Fruit fly (Drosophila melanogaster) whole organism, embryonic: ENCODE data around the gene CG17364.

Experiments used
- CG12071 ChIP-seq: fragments of 200-800 bp; sonication (Bioruptor generic); optimal IDR thresholded peaks from 3 replicates; lab custom pipeline; 2018; ENCODE audit warnings: missing biosample characterization, mild to moderate bottlenecking, missing genetic modification characterization
- CG13296 ChIP-seq: fragments of 200-800 bp; sonication (Bioruptor generic); optimal IDR thresholded peaks from 3 replicates; lab custom pipeline; 2018; ENCODE audit warnings: missing biosample characterization, mild to moderate bottlenecking, missing genetic modification characterization
- CG14050 ChIP-seq: fragments of 200-800 bp; sonication (Bioruptor generic); IDR thresholded peaks from 3 replicates; pipeline ENCODE4 v1.3.6; 2022; ENCODE audit warnings: missing biosample characterization, missing genetic modification characterization
- CG1529 ChIP-seq: fragments of 200-800 bp; sonication (Bioruptor generic); optimal IDR thresholded peaks from 3 replicates; lab custom pipeline; 2018; ENCODE audit warnings: missing biosample characterization, missing genetic modification characterization
- CG1647 ChIP-seq: fragments of 200-800 bp; sonication (Bioruptor generic); optimal IDR thresholded peaks from 3 replicates; lab custom pipeline; 2016; ENCODE audit warnings: missing biosample characterization, missing genetic modification characterization
- CG17328 ChIP-seq: fragments of 200-800 bp; sonication (Bioruptor generic); IDR thresholded peaks from 2 replicates; pipeline ENCODE4 v1.3.6; 2022; ENCODE audit warnings: missing biosample characterization, missing genetic modification characterization
- CG2129 ChIP-seq: fragments of 200-800 bp; sonication (Bioruptor generic); IDR thresholded peaks from 2 replicates; pipeline ENCODE4 v1.3.6; 2022; ENCODE audit warnings: missing biosample characterization, missing genetic modification characterization; ENCODE audit not compliant: partially characterized antibody
- CG30403 ChIP-seq: fragments of 200-800 bp; sonication (Bioruptor generic); optimal IDR thresholded peaks from 3 replicates; lab custom pipeline; 2016; ENCODE audit warnings: missing biosample characterization, missing genetic modification characterization
- CG31388 ChIP-seq: fragments of 200-800 bp; sonication (Bioruptor generic); optimal IDR thresholded peaks from 2 replicates; lab custom pipeline; 2016; ENCODE audit warnings: missing biosample characterization, missing genetic modification characterization
- CG3163 ChIP-seq: fragments of 200-800 bp; sonication (Bioruptor generic); optimal IDR thresholded peaks from 3 replicates; lab custom pipeline; 2016; ENCODE audit warnings: missing biosample characterization, missing genetic modification characterization
- CG3281 ChIP-seq: fragments of 200-800 bp; sonication (Bioruptor generic); optimal IDR thresholded peaks from 3 replicates; lab custom pipeline; 2017; ENCODE audit warnings: missing biosample characterization, mild to moderate bottlenecking, missing genetic modification characterization
- CG3838 ChIP-seq: fragments of 200-800 bp; sonication (Bioruptor generic); optimal IDR thresholded peaks from 3 replicates; lab custom pipeline; 2016; ENCODE audit warnings: missing biosample characterization, missing genetic modification characterization
- CG4328 ChIP-seq: fragments of 200-800 bp; sonication (Bioruptor generic); optimal IDR thresholded peaks from 3 replicates; lab custom pipeline; 2017; ENCODE audit warnings: missing biosample characterization, missing genetic modification reagents, missing genetic modification characterization
- CG43689 ChIP-seq: fragments of 200-800 bp; sonication (Bioruptor generic); IDR thresholded peaks from 2 replicates; pipeline ENCODE4 v1.3.6; 2022; ENCODE audit warnings: missing biosample characterization, missing genetic modification characterization
- CG6813 ChIP-seq: fragments of 200-800 bp; sonication (Bioruptor generic); optimal IDR thresholded peaks from 2 replicates; lab custom pipeline; 2017; ENCODE audit warnings: missing biosample characterization, missing genetic modification characterization, mild to moderate bottlenecking, moderate library complexity, missing genetic modification reagents
- CG8765 ChIP-seq: fragments of 200-800 bp; sonication (Bioruptor generic); IDR thresholded peaks from 2 replicates; pipeline ENCODE4 v1.3.6; 2022; ENCODE audit warnings: missing biosample characterization, missing genetic modification characterization
- CkIIα-i1 ChIP-seq: fragments of 200-800 bp; sonication (Bioruptor generic); IDR thresholded peaks from 2 replicates; pipeline ENCODE4 v1.3.6; 2022; ENCODE audit warnings: missing biosample characterization, missing genetic modification characterization
- Dip2 ChIP-seq: fragments of 200-800 bp; sonication (Bioruptor generic); IDR thresholded peaks from 2 replicates; pipeline ENCODE4 v1.3.6; 2022; ENCODE audit warnings: missing biosample characterization, missing genetic modification characterization
- ERR ChIP-seq: fragments of 200-800 bp; sonication (Bioruptor generic); optimal IDR thresholded peaks from 2 replicates; lab custom pipeline; 2016; ENCODE audit warnings: missing biosample characterization, missing genetic modification characterization
- Gug ChIP-seq: fragments of 200-800 bp; sonication (Bioruptor generic); IDR thresholded peaks from 4 replicates; pipeline ENCODE4 v1.3.6; 2022; ENCODE audit warnings: missing biosample characterization, missing genetic modification characterization
- HLH4C ChIP-seq: fragments of 200-800 bp; sonication (Bioruptor generic); IDR thresholded peaks from 3 replicates; pipeline ENCODE4 v1.3.6; 2022; ENCODE audit warnings: missing biosample characterization, missing genetic modification characterization; ENCODE audit not compliant: partially characterized antibody
- MBD-R2 ChIP-seq: fragments of 200-800 bp; sonication (Bioruptor generic); IDR thresholded peaks from 2 replicates; pipeline ENCODE4 v1.3.6; 2022; ENCODE audit warnings: missing biosample characterization, missing genetic modification characterization
- Mrtf ChIP-seq: fragments of 200-800 bp; sonication (Bioruptor generic); IDR thresholded peaks from 3 replicates; pipeline ENCODE4 v1.3.6; 2022; ENCODE audit warnings: missing biosample characterization, missing genetic modification characterization
- Optix ChIP-seq: fragments of 200-800 bp; sonication (Bioruptor generic); IDR thresholded peaks from 3 replicates; pipeline ENCODE4 v1.3.6; 2022; ENCODE audit warnings: missing biosample characterization, missing genetic modification characterization
- Usf ChIP-seq: fragments of 200-800 bp; sonication (Bioruptor generic); optimal IDR thresholded peaks from 2 replicates; lab custom pipeline; 2017; ENCODE audit warnings: missing genotype, missing biosample characterization, missing genetic modification characterization
- ara ChIP-seq: fragments of 200-800 bp; sonication (Bioruptor generic); IDR thresholded peaks from 2 replicates; pipeline ENCODE4 v1.3.6; 2022; ENCODE audit warnings: missing biosample characterization, missing genetic modification characterization
- bigmax ChIP-seq: fragments of 200-800 bp; sonication (Bioruptor generic); optimal IDR thresholded peaks from 2 replicates; lab custom pipeline; 2018; ENCODE audit warnings: missing biosample characterization, mild to moderate bottlenecking, missing genetic modification characterization
- cwo ChIP-seq: fragments of 200-800 bp; sonication (Bioruptor generic); optimal IDR thresholded peaks from 3 replicates; lab custom pipeline; 2017; ENCODE audit warnings: missing biosample characterization, missing genetic modification characterization, mild to moderate bottlenecking, moderate library complexity, missing genetic modification reagents
- dpn ChIP-seq, 2 experiments: fragments of 200-800 bp; sonication (Bioruptor generic); optimal IDR thresholded peaks; 3 replicates each; lab custom pipeline; 2016; ENCODE audit warnings: missing biosample characterization in 2 of 2, missing genetic modification characterization in 2 of 2
- fru ChIP-seq: fragments of >200 bp; optimal IDR thresholded peaks from 2 replicates; lab custom pipeline; 2017
- ftz-f1 ChIP-seq: fragments of 200-800 bp; sonication (Bioruptor generic); optimal IDR thresholded peaks from 2 replicates; lab custom pipeline; 2016; ENCODE audit warnings: missing biosample characterization, missing genetic modification characterization
- gfzf ChIP-seq: fragments of 200-800 bp; sonication (Bioruptor generic); optimal IDR thresholded peaks from 2 replicates; lab custom pipeline; 2016; ENCODE audit warnings: missing biosample characterization, mild to moderate bottlenecking, missing genetic modification characterization, moderate library complexity
- h ChIP-seq: fragments of >200 bp; optimal IDR thresholded peaks from 2 replicates; lab custom pipeline; 2017
- lola ChIP-seq, 3 experiments: fragments of >200 bp in 2 of 3; fragments of 200-800 bp in 1 of 3; sonication (Bioruptor generic) in 1 of 3; optimal IDR thresholded peaks; 2 replicates each; lab custom pipeline; 2017 to 2019; ENCODE audit warnings: missing biosample characterization in 3 of 3, missing genetic modification characterization in 3 of 3, mild to moderate bottlenecking in 1 of 3, moderate library complexity in 1 of 3
- lov ChIP-seq, 2 experiments: fragments of 200-800 bp in 1 of 2; fragments of >200 bp in 1 of 2; sonication (Bioruptor generic) in 1 of 2; IDR thresholded peaks in 1 of 2; optimal IDR thresholded peaks in 1 of 2; 2 replicates in 1 of 2; 3 replicates in 1 of 2; pipeline versions ENCODE4 v1.3.6 to Lab custom; 2017 to 2022; ENCODE audit warnings: missing biosample characterization in 1 of 2, missing genetic modification characterization in 1 of 2
- p53 ChIP-seq: fragments of 200-800 bp; sonication (Bioruptor generic); optimal IDR thresholded peaks from 2 replicates; lab custom pipeline; 2016; ENCODE audit warnings: missing biosample characterization, missing genetic modification characterization
- prd ChIP-seq, 3 experiments: fragments of >200 bp in 2 of 3; fragments of 200-800 bp in 1 of 3; sonication (Bioruptor generic) in 1 of 3; optimal IDR thresholded peaks in 2 of 3; IDR thresholded peaks in 1 of 3; 2 replicates in 2 of 3; 3 replicates in 1 of 3; pipeline versions ENCODE4 v1.3.6 to Lab custom; 2017 to 2022; ENCODE audit warnings: missing biosample characterization in 1 of 3, missing genetic modification characterization in 1 of 3
- psq ChIP-seq: fragments of 200-800 bp; sonication (Bioruptor generic); optimal IDR thresholded peaks from 2 replicates; lab custom pipeline; 2017; ENCODE audit warnings: missing biosample characterization, missing genetic modification characterization
- sens-2 ChIP-seq: fragments of 200-800 bp; sonication (Bioruptor generic); IDR thresholded peaks from 2 replicates; pipeline ENCODE4 v1.3.6; 2022; ENCODE audit warnings: missing biosample characterization, missing genetic modification characterization
- sima ChIP-seq: fragments of 200-800 bp; sonication (Bioruptor generic); optimal IDR thresholded peaks from 2 replicates; lab custom pipeline; 2016; ENCODE audit warnings: missing biosample characterization, missing genetic modification characterization
- sisA ChIP-seq: fragments of 200-800 bp; sonication (Bioruptor generic); IDR thresholded peaks from 2 replicates; pipeline ENCODE4 v1.3.6; 2022; ENCODE audit warnings: missing biosample characterization, missing genetic modification characterization
- sqz ChIP-seq: fragments of 200-800 bp; sonication (Bioruptor generic); optimal IDR thresholded peaks from 3 replicates; lab custom pipeline; 2018; ENCODE audit warnings: missing biosample characterization, mild to moderate bottlenecking, missing genetic modification characterization
- tin ChIP-seq: fragments of 200-800 bp; sonication (Bioruptor generic); optimal IDR thresholded peaks from 3 replicates; lab custom pipeline; 2016; ENCODE audit warnings: missing biosample characterization, missing genetic modification characterization
- unc-4 ChIP-seq: fragments of 200-800 bp; sonication (Bioruptor generic); IDR thresholded peaks from 2 replicates; pipeline ENCODE4 v1.3.6; 2022; ENCODE audit warnings: missing biosample characterization, missing genetic modification characterization; ENCODE audit not compliant: partially characterized antibody
- zf30C ChIP-seq: fragments of 200-800 bp; sonication (Bioruptor generic); optimal IDR thresholded peaks from 3 replicates; lab custom pipeline; 2018; ENCODE audit warnings: missing biosample characterization, mild to moderate bottlenecking, missing genetic modification characterization

CG17364 gene

DNA sequence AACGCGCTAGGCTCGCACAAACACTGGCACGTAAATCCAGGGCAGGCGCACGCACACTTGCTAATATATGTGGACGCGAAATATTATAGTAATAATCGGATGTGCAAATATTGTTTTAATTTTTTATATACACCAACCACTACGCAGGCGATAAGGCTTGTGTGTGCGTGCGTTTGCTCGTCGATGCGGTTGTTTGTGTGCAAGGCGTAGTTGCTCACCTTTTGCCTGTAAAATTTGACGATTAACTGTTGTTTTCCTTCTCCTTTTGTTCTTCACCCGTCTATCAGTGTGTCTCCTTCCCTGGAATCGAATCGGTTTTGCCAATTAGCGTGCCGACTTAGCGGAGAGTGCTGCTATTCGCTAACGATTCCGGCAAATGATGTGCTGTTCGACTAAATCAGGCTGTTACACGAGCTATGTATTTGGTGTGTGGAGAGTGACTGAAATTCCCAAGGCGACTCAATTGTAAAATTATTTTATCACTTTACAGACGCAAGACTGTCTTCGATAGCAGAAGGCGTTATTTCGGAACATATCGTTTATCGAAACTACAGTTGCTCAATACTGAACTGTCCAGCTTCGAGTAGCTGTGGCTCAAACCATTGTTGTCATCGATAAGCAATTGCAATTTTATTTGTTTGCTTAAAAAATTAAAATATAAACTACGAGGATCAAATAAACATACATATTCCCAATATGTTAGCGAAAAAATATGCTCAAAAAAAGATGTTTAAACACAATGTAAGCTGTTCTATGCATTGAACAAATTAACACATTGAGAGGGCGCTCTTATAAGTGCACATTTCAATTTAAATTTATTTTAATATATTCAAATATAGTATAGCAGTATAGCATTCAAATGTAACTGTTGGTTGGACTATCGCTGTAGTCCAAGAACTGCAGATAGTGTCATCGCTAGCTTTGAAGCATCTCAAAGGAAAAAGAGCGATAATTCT, 38.2 kb upstream of the CG17364 start, which contains the start of the genes CG6650 and endos (continued):
- TF ChIP-seq ftz-f1 (GFP tag; lab: Kevin White, UChicago) = no peak
- no peak for TF ChIP-seq CG43689 (GFP tag; lab: Robert Waterston, UW)
- no peak for TF ChIP-seq CG6813 (GFP tag; lab: Kevin White, UChicago)
- TF ChIP-seq CG1647 = no peak
- no peak for TF ChIP-seq lov (optimal IDR thresholded peaks at IDR 0.05; lab: Kevin White, UChicago)
- TF ChIP-seq lov (GFP tag; IDR thresholded peaks at IDR 0.05; lab: Robert Waterston, UW) = no peak
- no peak for TF ChIP-seq prd (optimal IDR thresholded peaks at IDR 0.05; lab: Kevin White, UChicago)
- peak; percentile 44; the same call in 1 of the 3 replicates for TF ChIP-seq prd (GFP tag; IDR thresholded peaks at IDR 0.05; lab: Robert Waterston, UW)
- no peak for TF ChIP-seq CG1529 (GFP tag; lab: Kevin White, UChicago)
- peak; percentile 18; the same call in 1 of the 4 replicates for TF ChIP-seq Gug (GFP tag; lab: Robert Waterston, UW)

DNA sequence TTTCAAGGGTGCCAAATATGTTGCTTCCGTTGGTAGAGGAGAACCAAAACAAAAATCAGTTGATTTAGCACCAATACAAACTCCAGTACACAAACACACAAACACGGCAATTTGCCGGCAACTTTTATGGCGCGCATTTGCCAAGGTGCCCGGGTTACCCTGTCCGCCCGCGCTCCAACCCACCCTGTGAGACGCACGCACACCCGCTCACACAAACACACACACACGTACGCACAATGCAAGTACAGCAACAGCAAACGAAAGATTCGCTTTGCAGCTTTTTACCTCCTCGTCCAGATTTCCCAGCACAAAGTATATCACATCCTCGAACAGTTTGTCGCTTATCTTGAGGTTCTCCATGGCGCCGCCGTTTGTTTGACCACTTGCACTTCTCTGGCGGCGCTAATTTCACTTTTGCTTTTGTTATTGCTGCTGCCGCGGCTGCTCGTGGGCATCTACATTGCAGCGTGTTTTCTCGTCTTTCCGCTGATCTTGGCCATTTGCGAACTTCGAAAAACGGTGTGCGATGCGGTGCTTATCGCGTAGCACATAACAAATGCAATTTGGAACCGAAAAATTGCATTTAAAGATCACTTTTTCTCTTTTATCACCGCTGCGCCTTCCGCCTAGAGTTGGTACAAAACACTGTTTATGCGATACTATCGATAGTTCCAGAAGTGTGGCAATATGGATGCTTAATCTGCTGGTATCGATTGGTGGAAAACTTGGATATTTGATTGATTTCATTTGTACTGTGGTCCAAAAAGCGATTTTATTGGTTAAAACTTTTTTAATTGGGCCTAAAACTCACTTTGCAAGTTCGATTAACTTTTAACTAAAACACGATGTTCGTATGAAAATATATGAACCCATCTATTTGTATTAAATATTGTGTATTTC, 35.5 kb upstream of the CG17364 start, which contains the start of gene Ptip:
TSS of gene Ptip (minus strand) at position 637 of the 900 bp plus-strand sequence.
- TF ChIP-seq zf30C = no peak
- no peak for TF ChIP-seq psq (GFP tag; lab: Kevin White, UChicago)
- TF ChIP-seq CG17328 = no peak
- peak; percentile 75 for TF ChIP-seq MBD-R2
- TF ChIP-seq Dip2 (GFP tag; lab: Robert Waterston, UW) = no peak
- peak in 1 of 3 experiments; percentile 5 for TF ChIP-seq lola (GFP tag; optimal IDR thresholded peaks at IDR 0.05; lab: Kevin White, UChicago)
- no peak for TF ChIP-seq h (lab: Kevin White, UChicago)
- TF ChIP-seq gfzf (GFP tag; lab: Kevin White, UChicago) = peak; percentile 50
- no peak for TF ChIP-seq Mrtf (GFP tag; lab: Robert Waterston, UW)
- no peak for TF ChIP-seq fru
- TF ChIP-seq sqz (GFP tag; lab: Kevin White, UChicago) = no peak
- no peak for TF ChIP-seq ERR (GFP tag; lab: Kevin White, UChicago)
- TF ChIP-seq CG12071 (GFP tag; lab: Kevin White, UChicago) = no peak
- TF ChIP-seq ara (GFP tag; lab: Robert Waterston, UW) = no peak
- TF ChIP-seq CG2129 = peak; percentile 89
- TF ChIP-seq CG4328 (GFP tag; lab: Kevin White, UChicago) = no peak
- TF ChIP-seq CG14050 = no peak
- TF ChIP-seq CG31388 (GFP tag; lab: Kevin White, UChicago) = no peak
- TF ChIP-seq CG3838 (GFP tag; lab: Kevin White, UChicago) = no peak
- TF ChIP-seq sima (GFP tag; lab: Kevin White, UChicago) = no peak
- no peak for TF ChIP-seq CG30403 (GFP tag; lab: Kevin White, UChicago)
- no peak for TF ChIP-seq Usf
- TF ChIP-seq CG3163 = no peak
- TF ChIP-seq CG3281 = no peak
- peak; percentile 94 for TF ChIP-seq unc-4 (GFP tag; lab: Robert Waterston, UW)
- TF ChIP-seq Optix (GFP tag; lab: Robert Waterston, UW) = no peak
- no peak for TF ChIP-seq cwo (GFP tag; lab: Kevin White, UChicago)
- TF ChIP-seq sisA (GFP tag; lab: Robert Waterston, UW) = no peak
- no peak for TF ChIP-seq sens-2
- peak; percentile 50 for TF ChIP-seq bigmax (GFP tag; lab: Kevin White, UChicago)
- peak; percentile 42 for TF ChIP-seq CG13296 (GFP tag; lab: Kevin White, UChicago)
- TF ChIP-seq CG8765 (GFP tag; lab: Robert Waterston, UW) = no peak
- peak; percentile 8 for TF ChIP-seq p53 (GFP tag; lab: Kevin White, UChicago)
- no peak for TF ChIP-seq CkIIα-i1
- no peak for TF ChIP-seq tin (GFP tag; lab: Kevin White, UChicago)
- peak; percentile 12 to 16 for TF ChIP-seq dpn (GFP tag; optimal IDR thresholded peaks at IDR 0.05; lab: Kevin White, UChicago)
- TF ChIP-seq HLH4C (GFP tag; lab: Robert Waterston, UW) = peak; percentile 95
